Worm (Caenorhabditis elegans): ENCODE data around the gene T28A8.2.
"Not testable (repeated sequence)": the region's sequence is repeated elsewhere in the genome, so short reads cannot be mapped to it uniquely, and the experiment has no call there.

ce11 chrIII:13498899-13499298 is 3.4 kb upstream of the T28A8.2 start, which contains the start of gene T28A8.6:
- TF ChIP-seq egl-27 (tag; optimal IDR thresholded peaks at IDR 0.05); R02D3.7 (tag; optimal IDR thresholded peaks at IDR 0.05); elt-1 (tag; optimal IDR thresholded peaks at IDR 0.05); nhr-11 (tag; optimal IDR thresholded peaks at IDR 0.05); ama-1 (optimal IDR thresholded peaks at IDR 0.05); snpc-4 (tag; optimal IDR thresholded peaks at IDR 0.05); unc-39 (tag; optimal IDR thresholded peaks at IDR 0.05); nhr-77 (tag; optimal IDR thresholded peaks at IDR 0.05); aly-2 (tag; optimal IDR thresholded peaks at IDR 0.05); nhr-23 (tag; optimal IDR thresholded peaks at IDR 0.05); ceh-82 (tag; optimal IDR thresholded peaks at IDR 0.05); ceh-16 (tag; optimal IDR thresholded peaks at IDR 0.05); sma-9 (GFP tag; optimal IDR thresholded peaks at IDR 0.05); sma-9 (tag; optimal IDR thresholded peaks at IDR 0.05); nhr-12 (tag; optimal IDR thresholded peaks at IDR 0.05): not testable (repeated sequence)

Measured in whole organism, L2 larva.